Worm (Caenorhabditis elegans): ENCODE data around the gene srw-1.

The srw-1 gene

DNA sequence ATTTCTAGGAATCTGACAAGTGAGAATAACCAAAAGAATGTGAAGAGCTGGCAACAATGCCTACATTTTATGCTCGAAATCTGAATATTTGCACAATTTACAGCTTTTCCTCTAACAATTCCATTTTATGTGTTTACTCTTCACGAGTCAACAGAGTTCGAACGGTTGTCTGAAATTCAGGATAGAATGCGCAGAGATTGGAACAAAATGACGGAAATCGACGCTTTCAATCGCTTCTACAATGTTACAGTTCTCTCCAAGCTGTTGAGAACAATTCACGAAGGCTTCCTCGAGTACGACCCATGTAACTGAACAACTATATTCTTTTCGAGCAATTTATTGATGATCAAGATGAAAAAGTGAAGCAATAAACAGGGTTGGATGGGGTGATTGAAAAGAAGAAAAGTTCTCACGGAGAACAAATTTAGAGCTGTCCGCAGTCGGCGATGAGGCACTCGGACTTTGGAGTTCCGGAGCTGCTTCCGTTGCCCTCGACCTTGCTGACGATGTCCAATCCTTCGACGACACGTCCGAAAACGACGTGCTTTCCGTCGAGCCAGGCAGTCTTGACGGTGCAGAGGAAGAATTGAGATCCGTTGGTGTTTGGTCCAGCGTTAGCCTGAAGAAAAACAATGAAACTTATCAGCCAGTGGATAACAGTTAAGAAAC, 11.7 kb upstream of the srw-1 start, which contains the start of gene Y75B12B.3:
Y75B12B.3 (minus strand) TSS at position 21 of the 669 bp plus-strand sequence.
- no peak for TF ChIP-seq F13C5.2 (tag; optimal IDR thresholded peaks at IDR 0.05)
- no peak for TF ChIP-seq ceh-13 (GFP tag; optimal IDR thresholded peaks at IDR 0.05)
- no peak for TF ChIP-seq B0310.2 (tag; optimal IDR thresholded peaks at IDR 0.05)
- TF ChIP-seq hmg-4 (GFP tag; optimal IDR thresholded peaks at IDR 0.05), result no peak
- TF ChIP-seq aly-1 (tag; optimal IDR thresholded peaks at IDR 0.05), result no peak
- TF ChIP-seq sea-1 (GFP tag; conservative IDR thresholded peaks at IDR 0.05), result no peak
- TF ChIP-seq ets-7 (tag; optimal IDR thresholded peaks at IDR 0.05), result no peak

DNA sequence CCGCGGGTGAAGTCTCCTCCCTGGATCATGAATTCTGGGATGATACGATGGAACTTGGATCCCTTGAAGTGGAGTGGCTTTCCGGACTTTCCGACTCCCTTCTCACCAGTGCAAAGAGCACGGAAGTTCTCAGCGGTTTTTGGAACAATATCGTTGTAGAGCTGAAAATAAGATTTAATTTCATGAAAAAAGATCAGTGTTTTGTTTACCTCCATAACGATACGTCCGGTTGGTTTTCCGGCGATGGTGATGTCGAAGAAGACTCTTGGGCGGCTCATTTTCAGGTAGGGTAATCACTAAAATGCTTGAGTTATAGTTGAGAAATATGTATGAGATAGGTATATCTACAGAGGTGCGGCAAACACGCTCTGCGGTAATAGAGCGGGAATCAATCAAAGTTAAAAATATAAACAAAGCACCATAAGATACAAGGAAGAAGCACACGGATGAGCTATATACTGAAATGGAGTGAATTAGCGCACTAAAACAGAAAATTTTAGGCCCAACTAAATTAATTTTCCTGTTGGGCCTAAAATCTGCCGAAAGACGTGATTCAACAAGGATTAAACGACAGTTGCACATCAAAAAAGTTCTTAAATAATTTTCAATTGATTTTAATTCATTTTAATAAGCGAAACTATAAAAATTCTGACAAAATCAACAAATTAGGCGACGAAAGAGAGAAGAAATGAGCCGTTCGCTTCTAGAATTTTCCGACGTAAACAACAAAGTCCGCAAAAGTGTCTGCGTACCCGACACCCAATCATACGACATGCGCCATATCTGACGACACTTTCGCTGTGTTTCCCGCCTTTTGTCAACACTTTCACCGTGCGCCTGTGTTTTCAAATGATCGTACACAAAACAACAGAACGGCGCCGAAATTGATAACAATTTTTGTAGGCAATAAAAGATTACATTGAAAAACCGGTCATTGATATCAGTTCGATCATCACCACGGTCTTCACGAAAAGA, 10.7 kb upstream of the srw-1 start, which contains the start of the genes cyn-7 and bath-36:
cyn-7 (minus strand) TSS at position 296 of the 975 bp plus-strand sequence.
bath-36 (plus strand) TSS at position 806 of the 975 bp plus-strand sequence.
- TF ChIP-seq tra-4 (tag; optimal IDR thresholded peaks at IDR 0.05), result no peak
- no peak for TF ChIP-seq hmbx-1 (tag; optimal IDR thresholded peaks at IDR 0.05)
- TF ChIP-seq ets-7 (tag; optimal IDR thresholded peaks at IDR 0.05), result no peak
- TF ChIP-seq pes-1 (GFP tag; IDR thresholded peaks at IDR 0.05), result no peak
- no peak for TF ChIP-seq scrt-1 (GFP tag; IDR thresholded peaks at IDR 0.05)
- no peak for TF ChIP-seq tbx-11 (GFP tag; IDR thresholded peaks at IDR 0.05)
- no peak for TF ChIP-seq F13C5.2 (tag; optimal IDR thresholded peaks at IDR 0.05)
- no peak for TF ChIP-seq ceh-36 (tag; optimal IDR thresholded peaks at IDR 0.05)
- TF ChIP-seq tbx-37 (GFP tag; conservative IDR thresholded peaks at IDR 0.05), result no peak
- TF ChIP-seq hnd-1 (tag; optimal IDR thresholded peaks at IDR 0.05), result no peak
- TF ChIP-seq ama-1 (optimal IDR thresholded peaks at IDR 0.05), result no peak

DNA sequence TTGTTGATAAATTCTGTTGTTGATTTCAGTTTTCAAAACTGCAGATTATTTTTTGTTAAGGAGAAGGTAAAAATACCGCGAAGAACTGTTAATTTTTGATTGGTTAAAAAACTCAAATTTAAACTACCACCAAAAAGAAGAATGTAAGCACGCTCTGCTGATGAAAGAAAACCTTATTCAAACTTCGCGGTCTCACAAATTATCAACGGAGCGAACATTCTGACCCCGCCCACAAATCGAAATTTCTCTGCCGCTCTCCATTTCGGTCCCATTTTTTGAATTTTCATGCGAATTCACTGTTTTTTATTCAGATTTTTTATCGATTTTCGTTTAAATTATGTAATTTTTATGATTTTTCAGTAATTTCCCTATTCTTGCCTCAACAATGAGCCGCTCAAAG, 8.5 kb upstream of the srw-1 start, which contains the start of gene cyn-3:
cyn-3 (plus strand) TSS at position 361 of the 400 bp plus-strand sequence.
- TF ChIP-seq hmg-4 (GFP tag; optimal IDR thresholded peaks at IDR 0.05) (no peak), tbx-11 (GFP tag; IDR thresholded peaks at IDR 0.05) (no peak)

DNA sequence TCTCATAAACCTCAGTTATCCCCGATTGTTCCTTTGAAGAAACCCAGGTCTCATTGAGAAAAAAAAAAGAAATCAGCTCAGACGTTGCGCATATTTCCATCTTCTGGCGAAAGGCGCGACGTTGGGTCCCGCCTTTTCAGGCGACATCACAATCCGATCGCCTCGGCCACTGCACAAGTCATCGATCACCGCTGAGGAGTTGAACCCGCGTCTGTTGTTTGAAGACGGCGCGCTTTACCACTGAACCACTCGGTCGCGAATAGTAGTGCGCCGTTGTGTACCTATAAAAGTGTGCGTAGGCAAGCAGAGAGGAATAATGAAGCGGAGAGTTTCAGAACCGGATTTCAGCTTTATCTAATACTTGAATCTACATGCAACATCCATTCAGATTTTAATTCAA, 7.2 kb upstream of the srw-1 start, which contains the start of gene Y75B12B.11:
Y75B12B.11 (plus strand) TSS at position 394 of the 400 bp plus-strand sequence.
- TF ChIP-seq ceh-13 (GFP tag; optimal IDR thresholded peaks at IDR 0.05) (peak; percentile 89), tbx-11 (GFP tag; IDR thresholded peaks at IDR 0.05) (peak; percentile 91), tra-4 (tag; optimal IDR thresholded peaks at IDR 0.05) (peak; percentile 87), pes-1 (GFP tag; IDR thresholded peaks at IDR 0.05) (peak; percentile 94), hmbx-1 (tag; optimal IDR thresholded peaks at IDR 0.05) (peak; percentile 67), aly-1 (tag; optimal IDR thresholded peaks at IDR 0.05) (peak; percentile 96), flt-1 (GFP tag; IDR thresholded peaks at IDR 0.05) (peak; percentile 91), hmg-4 (GFP tag; optimal IDR thresholded peaks at IDR 0.05) (peak; percentile 97), ets-7 (tag; optimal IDR thresholded peaks at IDR 0.05) (peak; percentile 88), F13C5.2 (tag; optimal IDR thresholded peaks at IDR 0.05) (peak; percentile 97), tbx-37 (GFP tag; conservative IDR thresholded peaks at IDR 0.05) (peak; percentile 80), B0310.2 (tag; optimal IDR thresholded peaks at IDR 0.05) (peak; percentile 92), ceh-36 (tag; optimal IDR thresholded peaks at IDR 0.05) (peak; percentile 85), ama-1 (optimal IDR thresholded peaks at IDR 0.05) (peak; percentile 48), scrt-1 (GFP tag; IDR thresholded peaks at IDR 0.05) (peak; percentile 93), hnd-1 (tag; optimal IDR thresholded peaks at IDR 0.05) (peak; percentile 76), sea-1 (GFP tag; conservative IDR thresholded peaks at IDR 0.05) (peak; percentile 94)

DNA sequence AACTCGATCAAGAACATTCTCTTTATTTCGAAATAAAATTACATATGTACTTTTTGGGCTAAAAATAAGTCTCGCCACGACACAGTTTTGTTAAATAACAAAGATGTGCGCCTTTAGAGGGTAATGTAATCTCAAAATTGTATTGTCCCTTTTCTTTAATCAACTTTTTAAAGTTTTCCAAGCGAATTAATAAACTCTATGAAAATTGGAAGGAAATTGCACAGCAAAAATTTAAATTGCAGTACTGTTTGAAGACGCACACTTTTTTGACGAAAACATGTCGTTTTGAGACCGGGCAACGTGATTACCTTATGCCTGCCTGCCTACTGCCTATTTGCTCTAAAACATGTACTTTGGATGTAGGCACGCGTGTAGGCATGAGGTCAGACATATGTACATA, 6.1 kb upstream of the srw-1 start:
- TF ChIP-seq hmg-4 (GFP tag; optimal IDR thresholded peaks at IDR 0.05) (no peak), tbx-37 (GFP tag; conservative IDR thresholded peaks at IDR 0.05) (no peak), B0310.2 (tag; optimal IDR thresholded peaks at IDR 0.05) (no peak), tra-4 (tag; optimal IDR thresholded peaks at IDR 0.05) (no peak), scrt-1 (GFP tag; IDR thresholded peaks at IDR 0.05) (no peak), ceh-36 (tag; optimal IDR thresholded peaks at IDR 0.05) (no peak), aly-1 (tag; optimal IDR thresholded peaks at IDR 0.05) (no peak)

DNA sequence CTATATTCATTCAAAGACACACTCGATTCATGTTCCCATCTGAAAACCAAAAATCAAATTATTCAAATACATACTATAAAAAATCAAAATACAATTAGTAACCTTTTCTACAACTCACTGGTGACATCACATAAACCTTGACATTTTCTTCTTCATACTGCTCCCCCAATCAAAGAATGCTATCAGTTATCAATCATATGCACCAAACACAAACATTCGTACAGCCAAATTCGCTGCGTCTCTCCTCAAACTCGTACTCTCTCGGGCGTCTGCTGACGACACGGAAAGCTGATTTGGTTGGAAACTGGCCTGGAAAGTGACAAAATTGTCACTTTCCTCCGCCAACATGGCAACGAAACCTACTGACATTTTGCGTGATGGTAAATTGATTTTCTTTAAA, 5.7 kb upstream of the srw-1 start, which contains the start of gene plc-2:
plc-2 (plus strand) TSS at position 196 of the 400 bp plus-strand sequence.
- TF ChIP-seq sea-1 (GFP tag; conservative IDR thresholded peaks at IDR 0.05) (no peak), ets-7 (tag; optimal IDR thresholded peaks at IDR 0.05) (no peak), hmbx-1 (tag; optimal IDR thresholded peaks at IDR 0.05) (no peak), ceh-13 (GFP tag; optimal IDR thresholded peaks at IDR 0.05) (no peak), scrt-1 (GFP tag; IDR thresholded peaks at IDR 0.05) (no peak), ceh-36 (tag; optimal IDR thresholded peaks at IDR 0.05) (no peak), hmg-4 (GFP tag; optimal IDR thresholded peaks at IDR 0.05) (no peak), tbx-11 (GFP tag; IDR thresholded peaks at IDR 0.05) (no peak), B0310.2 (tag; optimal IDR thresholded peaks at IDR 0.05) (no peak), tra-4 (tag; optimal IDR thresholded peaks at IDR 0.05) (no peak), aly-1 (tag; optimal IDR thresholded peaks at IDR 0.05) (no peak), F13C5.2 (tag; optimal IDR thresholded peaks at IDR 0.05) (no peak), pes-1 (GFP tag; IDR thresholded peaks at IDR 0.05) (no peak), ama-1 (optimal IDR thresholded peaks at IDR 0.05) (no peak), hnd-1 (tag; optimal IDR thresholded peaks at IDR 0.05) (no peak), flt-1 (GFP tag; IDR thresholded peaks at IDR 0.05) (no peak), tbx-37 (GFP tag; conservative IDR thresholded peaks at IDR 0.05) (no peak)

DNA sequence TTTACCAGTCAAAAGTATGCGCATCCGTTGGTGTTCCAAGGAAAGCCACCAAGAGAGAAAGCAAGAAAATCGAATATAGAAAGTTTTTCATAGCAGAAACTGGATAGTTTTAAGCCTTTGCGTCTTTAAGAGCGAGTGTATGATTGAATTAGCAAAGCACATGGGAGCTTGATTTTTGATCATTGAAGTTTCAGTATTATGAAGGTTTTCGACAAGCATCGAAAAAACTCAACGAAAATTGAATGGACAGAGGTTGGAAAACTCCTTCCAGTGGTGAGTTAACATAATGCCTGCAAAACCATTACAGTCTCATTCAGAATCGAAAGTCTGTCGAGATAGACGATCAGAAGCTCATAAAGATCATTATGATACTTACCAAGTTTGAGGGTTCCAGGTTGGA, 4.1 kb upstream of the srw-1 start, which contains the start of gene Y75B12B.13:
Y75B12B.13 (minus strand) TSS at position 101 of the 400 bp plus-strand sequence.
- no peak for TF ChIP-seq tra-4 (tag; optimal IDR thresholded peaks at IDR 0.05)

Data from whole organism, early embryonic.